Worm (Caenorhabditis elegans) whole organism, L1 larva: ENCODE data around the gene F46B6.12.

Experiments used
- C16A3.4 ChIP-seq: fragments of 150-350 bp; optimal IDR thresholded peaks from 2 replicates; lab custom pipeline; 2014; ENCODE audit warnings: missing biosample characterization, missing genetic modification characterization
- C34B4.2 ChIP-seq: sonication (generic microtip); optimal IDR thresholded peaks from 2 replicates; lab custom pipeline; 2017; ENCODE audit warnings: mild to moderate bottlenecking, missing genetic modification characterization, missing compliant biosample characterization
- aha-1 ChIP-seq: fragments of 150-350 bp; optimal IDR thresholded peaks from 2 replicates; lab custom pipeline; 2014; ENCODE audit warnings: missing biosample characterization, missing genetic modification characterization
- ama-1 ChIP-seq: fragments of 150-350 bp; optimal IDR thresholded peaks from 2 replicates; lab custom pipeline; 2014
- ceh-63 ChIP-seq: fragments of 200-800 bp; sonication (Bioruptor generic); optimal IDR thresholded peaks from 2 replicates; lab custom pipeline; 2018; ENCODE audit warnings: mild to moderate bottlenecking, missing genetic modification characterization, missing compliant biosample characterization
- ceh-8 ChIP-seq: fragments of 200-800 bp; sonication (Bioruptor generic); optimal IDR thresholded peaks from 2 replicates; lab custom pipeline; 2018; ENCODE audit warnings: mild to moderate bottlenecking, missing genetic modification characterization, moderate library complexity, missing compliant biosample characterization
- ceh-82 ChIP-seq, 3 experiments: fragments of 150-350 bp in 1 of 3; sonication (generic microtip) in 2 of 3; optimal IDR thresholded peaks; 2 replicates each; lab custom pipeline; 2014 to 2017; ENCODE audit warnings: missing biosample characterization in 3 of 3, missing genetic modification characterization in 3 of 3
- ceh-88 ChIP-seq: fragments of 200-800 bp; sonication (Bioruptor generic); IDR thresholded peaks from 2 replicates; pipeline ENCODE4 v1.3.6; 2022; ENCODE audit warnings: missing genetic modification characterization, missing compliant biosample characterization
- ceh-90 ChIP-seq: sonication (generic microtip); optimal IDR thresholded peaks from 2 replicates; lab custom pipeline; 2016; ENCODE audit warnings: missing genetic modification characterization, missing compliant biosample characterization
- ces-1 ChIP-seq: fragments of 150-350 bp; optimal IDR thresholded peaks from 2 replicates; lab custom pipeline; 2014; ENCODE audit warnings: missing biosample characterization, missing genetic modification reagents, missing genetic modification characterization
- dpl-1 ChIP-seq, 3 experiments: fragments of 150-350 bp in 2 of 3; sonication (generic microtip) in 1 of 3; optimal IDR thresholded peaks; 2 replicates each; lab custom pipeline; 2014 to 2017; ENCODE audit warnings: missing biosample characterization in 3 of 3, missing genetic modification characterization in 3 of 3, missing genetic modification reagents in 3 of 3
- efl-1 ChIP-seq, 4 experiments: fragments of 150-350 bp; optimal IDR thresholded peaks in 3 of 4; peaks in 1 of 4; 1 replicate in 1 of 4; 2 replicates in 3 of 4; lab custom pipeline; 2014; ENCODE audit warnings: missing biosample characterization in 2 of 4, missing genetic modification characterization in 2 of 4, missing genetic modification reagents in 2 of 4
- egl-13 ChIP-seq: sonication (generic microtip); optimal IDR thresholded peaks from 2 replicates; lab custom pipeline; 2016; ENCODE audit warnings: missing genotype, missing genetic modification reagents, missing genetic modification characterization, missing compliant biosample characterization
- elt-2 ChIP-seq: sonication (generic microtip); optimal IDR thresholded peaks from 2 replicates; lab custom pipeline; 2016; ENCODE audit warnings: missing genetic modification characterization, mild to moderate bottlenecking, inconsistent platforms, missing compliant biosample characterization, missing genetic modification reagents
- elt-3 ChIP-seq, 6 experiments: fragments of 150-350 bp in 1 of 6; sonication (generic microtip); optimal IDR thresholded peaks; 2 replicates each; lab custom pipeline; 2017 to 2018; ENCODE audit warnings: missing biosample characterization in 6 of 6, missing genetic modification characterization in 6 of 6, inconsistent platforms in 1 of 6
- fkh-4 ChIP-seq: sonication (generic microtip); optimal IDR thresholded peaks from 2 replicates; lab custom pipeline; 2016; ENCODE audit warnings: missing compliant biosample characterization, missing genetic modification characterization, borderline replicate concordance
- fos-1 ChIP-seq: fragments of 150-350 bp; optimal IDR thresholded peaks from 2 replicates; lab custom pipeline; 2014; ENCODE audit warnings: missing biosample characterization, missing genetic modification characterization
- grh-1 ChIP-seq: fragments of 200-800 bp; sonication (Bioruptor generic); IDR thresholded peaks from 2 replicates; pipeline ENCODE4 v1.3.6; 2022; ENCODE audit warnings: missing genetic modification reagents, missing genetic modification characterization, missing compliant biosample characterization
- hlh-4 ChIP-seq: sonication (generic microtip); optimal IDR thresholded peaks from 2 replicates; lab custom pipeline; 2016; ENCODE audit warnings: mild to moderate bottlenecking, missing genetic modification characterization, missing compliant biosample characterization
- isw-1 ChIP-seq: fragments of 200-800 bp; sonication (Bioruptor generic); IDR thresholded peaks from 2 replicates; pipeline ENCODE4 v1.3.6; 2022; ENCODE audit warnings: missing genetic modification characterization, missing compliant biosample characterization
- jun-1 ChIP-seq: fragments of 150-350 bp; optimal IDR thresholded peaks from 2 replicates; lab custom pipeline; 2014; ENCODE audit warnings: missing biosample characterization, missing genetic modification reagents, missing genetic modification characterization
- lin-13 ChIP-seq: fragments of 150-350 bp; optimal IDR thresholded peaks from 2 replicates; lab custom pipeline; 2014; ENCODE audit warnings: missing biosample characterization, missing genetic modification reagents, missing genetic modification characterization
- lir-3 ChIP-seq: sonication (generic microtip); optimal IDR thresholded peaks from 2 replicates; lab custom pipeline; 2016; ENCODE audit warnings: mild to moderate bottlenecking, missing genetic modification characterization, moderate library complexity, missing compliant biosample characterization; ENCODE audit not compliant: poor library complexity
- lsy-2 ChIP-seq, 2 experiments: fragments of 150-350 bp; optimal IDR thresholded peaks; 2 replicates each; lab custom pipeline; 2014; ENCODE audit warnings: missing biosample characterization in 2 of 2, missing genetic modification characterization in 2 of 2
- mep-1 ChIP-seq: fragments of 150-350 bp; optimal IDR thresholded peaks from 2 replicates; lab custom pipeline; 2014; ENCODE audit warnings: missing biosample characterization, missing genetic modification characterization
- nhr-12 ChIP-seq: sonication (generic microtip); optimal IDR thresholded peaks from 2 replicates; lab custom pipeline; 2017; ENCODE audit warnings: missing biosample characterization, missing genetic modification characterization
- nhr-237 ChIP-seq: fragments of 150-350 bp; optimal IDR thresholded peaks from 2 replicates; lab custom pipeline; 2014; ENCODE audit warnings: missing biosample characterization, missing genetic modification characterization
- nhr-28 ChIP-seq: fragments of 150-350 bp; optimal IDR thresholded peaks from 2 replicates; lab custom pipeline; 2014; ENCODE audit warnings: missing biosample characterization, missing genetic modification characterization
- nhr-71 ChIP-seq: sonication (generic microtip); optimal IDR thresholded peaks from 2 replicates; lab custom pipeline; 2016; ENCODE audit warnings: mild to moderate bottlenecking, missing genetic modification characterization, moderate library complexity, missing compliant biosample characterization
- nhr-77 ChIP-seq: fragments of 150-350 bp; optimal IDR thresholded peaks from 2 replicates; lab custom pipeline; 2014; ENCODE audit warnings: missing biosample characterization, missing genetic modification characterization
- pqm-1 ChIP-seq: sonication (generic microtip); optimal IDR thresholded peaks from 3 replicates; lab custom pipeline; 2017; ENCODE audit warnings: missing biosample characterization, missing genetic modification characterization
- snpc-4 ChIP-seq: fragments of 150-350 bp; optimal IDR thresholded peaks from 2 replicates; lab custom pipeline; 2014; ENCODE audit warnings: missing biosample characterization, missing genetic modification characterization
- snu-23 ChIP-seq: sonication (generic microtip); optimal IDR thresholded peaks from 2 replicates; lab custom pipeline; 2016; ENCODE audit warnings: missing genetic modification characterization, missing compliant biosample characterization
- sox-4 ChIP-seq: sonication (generic microtip); optimal IDR thresholded peaks from 2 replicates; lab custom pipeline; 2016; ENCODE audit warnings: missing genetic modification characterization, missing compliant biosample characterization
- sptf-1 ChIP-seq: fragments of 150-350 bp; optimal IDR thresholded peaks from 2 replicates; lab custom pipeline; 2014; ENCODE audit warnings: missing biosample characterization, missing genetic modification characterization
- tbx-2 ChIP-seq: sonication (generic microtip); optimal IDR thresholded peaks from 2 replicates; lab custom pipeline; 2016; ENCODE audit warnings: missing genetic modification characterization, missing compliant biosample characterization
- tlp-1 ChIP-seq: fragments of 150-350 bp; optimal IDR thresholded peaks from 2 replicates; lab custom pipeline; 2014; ENCODE audit warnings: missing biosample characterization, missing genetic modification characterization
- unc-130 ChIP-seq: fragments of 150-350 bp; optimal IDR thresholded peaks from 2 replicates; lab custom pipeline; 2017; ENCODE audit warnings: missing biosample characterization, missing genetic modification characterization, inconsistent platforms
- unc-30 ChIP-seq: sonication (generic microtip); optimal IDR thresholded peaks from 2 replicates; lab custom pipeline; 2017; ENCODE audit warnings: missing biosample characterization, missing genetic modification characterization
- unc-86 ChIP-seq: sonication (generic microtip); optimal IDR thresholded peaks from 2 replicates; lab custom pipeline; 2016; ENCODE audit warnings: missing genetic modification characterization, missing compliant biosample characterization
- xbp-1 ChIP-seq: sonication (generic microtip); optimal IDR thresholded peaks from 2 replicates; lab custom pipeline; 2016; ENCODE audit warnings: missing genetic modification characterization, missing compliant biosample characterization
- zip-4 ChIP-seq: fragments of 200-800 bp; sonication (Bioruptor generic); optimal IDR thresholded peaks from 2 replicates; lab custom pipeline; 2018; ENCODE audit warnings: mild to moderate bottlenecking, missing genetic modification characterization, moderate library complexity, missing compliant biosample characterization
- ztf-11 ChIP-seq, 2 experiments: sonication (generic microtip); optimal IDR thresholded peaks; 2 replicates each; lab custom pipeline; 2016 to 2017; ENCODE audit warnings: missing genetic modification characterization in 2 of 2, missing biosample characterization in 1 of 2, missing compliant biosample characterization in 1 of 2
- ztf-4 ChIP-seq: fragments of 150-350 bp; optimal IDR thresholded peaks from 2 replicates; lab custom pipeline; 2014; ENCODE audit warnings: missing biosample characterization, missing genetic modification characterization

F46B6.12 gene

DNA sequence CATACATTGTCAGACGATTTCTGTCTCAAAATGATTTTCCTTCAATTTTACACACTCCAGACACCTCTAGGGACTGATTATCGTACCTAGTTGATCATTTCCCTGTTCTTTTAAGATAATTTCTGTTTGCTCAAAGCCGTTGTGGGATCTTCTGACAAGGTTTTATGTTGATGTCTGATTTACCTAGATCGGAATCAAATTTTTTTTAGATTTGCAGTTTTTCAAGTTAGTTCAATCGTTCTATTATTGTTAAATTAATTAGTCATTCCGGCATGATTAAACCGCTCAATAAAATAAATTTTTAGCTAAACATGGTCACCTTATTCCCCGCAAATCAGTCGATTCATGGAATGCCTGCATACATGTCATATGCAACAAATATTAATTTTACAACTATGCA is 37.9 kb upstream of the F46B6.12 start, which contains the start of gene sru-30:
Gene sru-30 (plus strand): TSS at position 301 of the 400 bp plus-strand sequence.
- TF ChIP-seq dpl-1 (GFP tag; optimal IDR thresholded peaks at IDR 0.05; lab: Kevin White, UChicago), result no peak
- TF ChIP-seq unc-86 (tag; lab: Kevin White, UChicago), result no peak
- TF ChIP-seq ztf-11 (tag; optimal IDR thresholded peaks at IDR 0.05; lab: Kevin White, UChicago), result no peak
- no peak for TF ChIP-seq ceh-63 (GFP tag; lab: Kevin White, UChicago)
- no peak for TF ChIP-seq hlh-4 (tag; lab: Kevin White, UChicago)
- no peak for TF ChIP-seq C16A3.4 (tag; lab: Kevin White, UChicago)
- no peak for TF ChIP-seq ces-1 (GFP tag; lab: Kevin White, UChicago)
- no peak for TF ChIP-seq lir-3 (tag; lab: Kevin White, UChicago)
- TF ChIP-seq aha-1, result no peak
- no peak for TF ChIP-seq lin-13 (GFP tag; lab: Kevin White, UChicago)
- no peak for TF ChIP-seq isw-1 (GFP tag; lab: Robert Waterston, UW)
- no peak for TF ChIP-seq sptf-1 (tag; lab: Kevin White, UChicago)
- no peak for TF ChIP-seq nhr-28 (tag; lab: Kevin White, UChicago)
- TF ChIP-seq ama-1 (lab: Kevin White, UChicago), result no peak
- TF ChIP-seq ceh-88, result no peak
- TF ChIP-seq fkh-4 (tag; lab: Kevin White, UChicago), result no peak
- no peak for TF ChIP-seq elt-3 (tag; optimal IDR thresholded peaks at IDR 0.05; lab: Kevin White, UChicago)
- no peak for TF ChIP-seq snu-23 (GFP tag; lab: Kevin White, UChicago)
- TF ChIP-seq elt-2, result no peak

DNA sequence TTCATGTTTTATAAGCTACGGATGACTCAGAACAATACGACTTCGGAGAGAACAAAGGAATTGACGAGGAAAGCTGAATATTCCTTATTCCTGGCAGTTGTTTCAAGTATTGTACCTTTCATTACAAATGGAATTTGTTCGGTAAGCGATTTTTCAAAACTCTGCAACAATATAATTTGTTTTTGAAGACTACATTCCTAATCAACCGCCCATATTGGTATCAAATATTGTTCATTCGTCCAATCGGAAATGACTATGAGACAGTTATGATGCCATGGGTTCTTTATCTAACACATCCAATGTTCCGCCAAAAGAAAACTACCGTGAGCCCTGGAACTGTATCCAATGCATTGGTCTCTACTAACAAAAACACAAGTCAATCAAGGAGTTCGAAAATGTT is 36.6 kb upstream of the F46B6.12 start:
- TF ChIP-seq ceh-8 (GFP tag; lab: Kevin White, UChicago), result no peak
- TF ChIP-seq tlp-1 (tag; lab: Kevin White, UChicago), result no peak
- no peak for TF ChIP-seq ceh-90 (tag; lab: Kevin White, UChicago)
- TF ChIP-seq aha-1, result no peak
- TF ChIP-seq dpl-1 (GFP tag; optimal IDR thresholded peaks at IDR 0.05; lab: Kevin White, UChicago), result no peak
- no peak for TF ChIP-seq mep-1
- TF ChIP-seq ceh-82 (tag; optimal IDR thresholded peaks at IDR 0.05; lab: Kevin White, UChicago), result no peak
- TF ChIP-seq unc-30 (tag; lab: Kevin White, UChicago), result no peak
- no peak for TF ChIP-seq nhr-12 (tag; lab: Kevin White, UChicago)
- no peak for TF ChIP-seq sox-4 (tag; lab: Kevin White, UChicago)
- TF ChIP-seq lsy-2 (tag; optimal IDR thresholded peaks at IDR 0.05; lab: Kevin White, UChicago), result no peak
- no peak for TF ChIP-seq sptf-1 (tag; lab: Kevin White, UChicago)
- no peak for TF ChIP-seq ces-1 (GFP tag; lab: Kevin White, UChicago)
- TF ChIP-seq elt-3 (tag; optimal IDR thresholded peaks at IDR 0.05; lab: Kevin White, UChicago), result no peak
- TF ChIP-seq nhr-77 (tag; lab: Kevin White, UChicago), result no peak
- no peak for TF ChIP-seq xbp-1 (tag; lab: Kevin White, UChicago)

DNA sequence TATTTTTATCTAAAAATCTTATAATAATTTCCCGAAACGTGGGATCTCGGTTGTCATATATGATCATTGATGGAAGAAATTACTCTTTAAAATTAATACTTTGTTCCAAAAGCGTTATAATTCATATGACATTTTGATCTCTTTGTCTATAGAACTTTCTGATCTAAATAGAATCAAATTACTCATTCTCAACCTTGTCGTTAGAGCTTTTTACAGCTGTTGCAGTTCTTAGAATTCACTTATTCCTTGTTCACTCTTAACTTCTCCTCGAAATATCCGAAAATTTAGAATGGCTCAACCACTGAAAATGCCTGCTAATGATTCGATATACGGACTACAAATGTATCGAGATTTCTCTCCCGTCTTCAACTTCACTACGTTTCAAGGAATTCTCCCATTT is 35.5 kb upstream of the F46B6.12 start, which contains the start of gene sru-29:
Gene sru-29 (plus strand): TSS at position 301 of the 400 bp plus-strand sequence.
- TF ChIP-seq pqm-1 (tag; lab: Kevin White, UChicago) (no peak), hlh-4 (tag; lab: Kevin White, UChicago) (peak; percentile 4), fkh-4 (tag; lab: Kevin White, UChicago) (no peak)

DNA sequence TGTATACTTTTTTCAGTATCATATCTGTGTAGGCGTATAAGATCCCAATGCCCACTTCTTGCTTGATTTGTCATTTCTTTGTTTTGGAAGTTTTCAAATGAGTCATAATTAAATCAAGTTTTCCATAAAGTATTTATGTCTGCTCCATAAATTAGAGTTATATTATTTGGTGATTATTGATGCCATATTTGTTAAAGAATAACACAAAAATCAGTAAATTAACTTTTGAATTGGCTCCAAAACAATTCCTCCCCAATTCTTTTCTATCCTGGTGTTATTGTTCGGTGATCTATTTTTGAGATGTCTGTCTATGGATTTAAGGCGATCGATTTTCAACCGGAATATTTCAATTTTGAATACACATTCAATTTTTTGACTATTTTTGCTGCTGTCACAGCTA is 29.5 kb upstream of the F46B6.12 start, which contains the start of gene sru-37:
Gene sru-37 (plus strand): TSS at position 301 of the 400 bp plus-strand sequence.
- TF ChIP-seq fos-1 (tag; lab: Kevin White, UChicago) (no peak), grh-1 (GFP tag; lab: Robert Waterston, UW) (no peak), ztf-4 (tag; lab: Kevin White, UChicago) (no peak), unc-30 (tag; lab: Kevin White, UChicago) (no peak), egl-13 (no peak), ama-1 (lab: Kevin White, UChicago) (no peak), elt-2 (no peak), ces-1 (GFP tag; lab: Kevin White, UChicago) (no peak), ceh-82 (tag; optimal IDR thresholded peaks at IDR 0.05; lab: Kevin White, UChicago) (no peak), nhr-237 (tag; lab: Kevin White, UChicago) (no peak), C34B4.2 (no peak), nhr-71 (tag; lab: Kevin White, UChicago) (no peak), snu-23 (GFP tag; lab: Kevin White, UChicago) (no peak), snpc-4 (tag; lab: Kevin White, UChicago) (no peak), unc-130 (tag; lab: Kevin White, UChicago) (no peak), zip-4 (GFP tag; lab: Kevin White, UChicago) (no peak), efl-1 (optimal IDR thresholded peaks at IDR 0.05; lab: Kevin White, UChicago) (no peak), efl-1 (GFP tag; optimal IDR thresholded peaks at IDR 0.05 in 1 of 2; lab: Kevin White, UChicago) (no peak), tbx-2 (tag; lab: Kevin White, UChicago) (no peak), nhr-12 (tag; lab: Kevin White, UChicago) (no peak), jun-1 (tag; lab: Kevin White, UChicago) (no peak)
